Worm (Caenorhabditis elegans) whole organism, L4 larva: ENCODE results near the gene sdz-19.

Source experiments
- F44E2.7 ChIP-seq: fragments of 200-800 bp; sonication (Bioruptor generic); IDR thresholded peaks from 2 replicates; pipeline ENCODE4 v2.1.2; 2022; ENCODE audit warnings: missing genetic modification characterization, missing compliant biosample characterization
- R02D3.7 ChIP-seq: fragments of 150-350 bp; sonication (generic microtip); optimal IDR thresholded peaks from 3 replicates; lab custom pipeline; 2014; ENCODE audit warnings: missing biosample characterization, missing genetic modification characterization
- ama-1 ChIP-seq: fragments of 150-350 bp; optimal IDR thresholded peaks from 2 replicates; lab custom pipeline; 2014; ENCODE audit warnings: inconsistent platforms, mixed read lengths
- gei-8 ChIP-seq: fragments of 200-800 bp; sonication (Bioruptor generic); optimal IDR thresholded peaks from 2 replicates; lab custom pipeline; 2018; ENCODE audit warnings: mild to moderate bottlenecking, missing genetic modification characterization, missing compliant biosample characterization
- mdt-29 ChIP-seq: fragments of 200-800 bp; sonication (Bioruptor generic); IDR thresholded peaks from 2 replicates; pipeline ENCODE4 v1.3.6; 2022; ENCODE audit warnings: missing genetic modification reagents, missing genetic modification characterization, missing compliant biosample characterization
- nhr-77 ChIP-seq: fragments of 150-350 bp; optimal IDR thresholded peaks from 2 replicates; lab custom pipeline; 2014; ENCODE audit warnings: missing biosample characterization, missing genetic modification characterization
- vab-7 ChIP-seq: fragments of 200-800 bp; sonication (Bioruptor generic); IDR thresholded peaks from 2 replicates; pipeline ENCODE4 v1.3.6; 2022; ENCODE audit warnings: missing genetic modification reagents, missing genetic modification characterization, missing compliant biosample characterization
- zag-1 ChIP-seq: fragments of 150-350 bp; optimal IDR thresholded peaks from 2 replicates; lab custom pipeline; 2014; ENCODE audit warnings: missing biosample characterization, missing genetic modification characterization

- TF ChIP-seq F44E2.7 (GFP tag; lab: Robert Waterston, UW) (0 out of 2 replicates have a peak, but pooled peaks have one; percentile 13), gei-8 (GFP tag; lab: Kevin White, UChicago) (peak; percentile 73), vab-7 (GFP tag; lab: Robert Waterston, UW) (peak; percentile 75), zag-1 (tag; lab: Kevin White, UChicago) (no peak), ama-1 (lab: Kevin White, UChicago) (no peak), R02D3.7 (tag; lab: Kevin White, UChicago) (peak; percentile 24), mdt-29 (GFP tag; lab: Robert Waterston, UW) (0 out of 2 replicates have a peak, but pooled peaks have one; percentile 44), nhr-77 (tag; lab: Kevin White, UChicago) (peak; percentile 19)
These were observed 45.1 kb downstream of the sdz-19 start for ce11 chrX:12458021-12458420.
